Fruit fly (Drosophila melanogaster) whole organism, pupa: ENCODE results near the gene CG4042.

Experiments
- CG10348 ChIP-seq: fragments of 200-800 bp; sonication (Bioruptor generic); IDR thresholded peaks from 2 replicates; pipeline ENCODE4 v1.3.6; 2022; ENCODE audit warnings: missing biosample characterization, missing genetic modification characterization
- CG13204 ChIP-seq: fragments of 200-800 bp; sonication (Bioruptor generic); optimal IDR thresholded peaks from 2 replicates; lab custom pipeline; 2018; ENCODE audit warnings: missing biosample characterization, mild to moderate bottlenecking, missing genetic modification characterization, moderate library complexity
- CG4496 ChIP-seq: fragments of 200-800 bp; sonication (Bioruptor generic); IDR thresholded peaks from 3 replicates; pipeline ENCODE4 v1.3.6; 2022; ENCODE audit warnings: missing biosample characterization, missing genetic modification characterization

dm6 chr3L:20755585-20755984, 15.7 kb downstream of the CG4042 start, which contains the start of gene CG33912:
- TF ChIP-seq CG4496 (GFP tag; lab: Robert Waterston, UW) (no peak), CG13204 (GFP tag; lab: Kevin White, UChicago) (no peak), CG10348 (GFP tag; lab: Robert Waterston, UW) (no peak)
